Worm (Caenorhabditis elegans): ENCODE results near the gene T23E1.3.
A peak's percentile ranks its signal among the peaks of the same experiment; 100 is the strongest.

Gene T23E1.3

ce11 chrIV:3145587-3145986 lies at the start of gene T23E1.3:
T23E1.3 (plus strand) TSS chrIV:3145887.
- no peak for TF ChIP-seq med-1 (GFP tag; optimal IDR thresholded peaks at IDR 0.05; ENCODE audit: insufficient read depth)
- no peak for TF ChIP-seq ztf-23 (GFP tag; IDR thresholded peaks at IDR 0.05)
- TF ChIP-seq ztf-29 (GFP tag; IDR thresholded peaks at IDR 0.05) = no peak
- no peak for TF ChIP-seq tab-1 (GFP tag; IDR thresholded peaks at IDR 0.05)
- TF ChIP-seq T22C8.4 (GFP tag; IDR thresholded peaks at IDR 0.05) = no peak
- TF ChIP-seq klf-2 (GFP tag; conservative IDR thresholded peaks at IDR 0.05) = no peak
- no peak for TF ChIP-seq ref-1 (GFP tag; conservative IDR thresholded peaks at IDR 0.05)

ce11 chrIV:3095995-3096544 lies 49.6 kb upstream of the T23E1.3 start:
- no peak for TF ChIP-seq T22C8.4 (GFP tag; IDR thresholded peaks at IDR 0.05)
- TF ChIP-seq flt-1 (GFP tag; IDR thresholded peaks at IDR 0.05) = no peak

- TF ChIP-seq klf-2 (GFP tag; conservative IDR thresholded peaks at IDR 0.05) (no peak), tab-1 (GFP tag; IDR thresholded peaks at IDR 0.05) (no peak), ref-1 (GFP tag; conservative IDR thresholded peaks at IDR 0.05) (no peak), ztf-29 (GFP tag; IDR thresholded peaks at IDR 0.05) (no peak)
These were observed 48.7 kb upstream of the T23E1.3 start for ce11 chrIV:3097019-3097418.

ce11 chrIV:3101208-3101607 lies 44.5 kb upstream of the T23E1.3 start:
- TF ChIP-seq klf-2 (GFP tag; conservative IDR thresholded peaks at IDR 0.05) = no peak
- TF ChIP-seq cog-1 (tag; optimal IDR thresholded peaks at IDR 0.05) = no peak

- no peak for TF ChIP-seq ref-1 (GFP tag; conservative IDR thresholded peaks at IDR 0.05)
- no peak for TF ChIP-seq ztf-23 (GFP tag; IDR thresholded peaks at IDR 0.05)
- TF ChIP-seq klf-2 (GFP tag; conservative IDR thresholded peaks at IDR 0.05) = no peak
- no peak for TF ChIP-seq med-1 (GFP tag; optimal IDR thresholded peaks at IDR 0.05; ENCODE audit: insufficient read depth)
- no peak for TF ChIP-seq flt-1 (GFP tag; IDR thresholded peaks at IDR 0.05)
- TF ChIP-seq cog-1 (tag; optimal IDR thresholded peaks at IDR 0.05) = no peak
- no peak for TF ChIP-seq T22C8.4 (GFP tag; IDR thresholded peaks at IDR 0.05)
- no peak for TF ChIP-seq tab-1 (GFP tag; IDR thresholded peaks at IDR 0.05)
- TF ChIP-seq ztf-29 (GFP tag; IDR thresholded peaks at IDR 0.05) = no peak
These were observed 24.6 kb upstream of the T23E1.3 start for ce11 chrIV:3121060-3121459.

ce11 chrIV:3127994-3128393 lies 17.7 kb upstream of the T23E1.3 start:
- TF ChIP-seq med-1 (GFP tag; optimal IDR thresholded peaks at IDR 0.05; ENCODE audit: insufficient read depth) = no peak
- TF ChIP-seq ref-1 (GFP tag; conservative IDR thresholded peaks at IDR 0.05) = no peak
- no peak for TF ChIP-seq klf-2 (GFP tag; conservative IDR thresholded peaks at IDR 0.05)
- TF ChIP-seq ztf-23 (GFP tag; IDR thresholded peaks at IDR 0.05) = no peak
- no peak for TF ChIP-seq cog-1 (tag; optimal IDR thresholded peaks at IDR 0.05)
- no peak for TF ChIP-seq ztf-29 (GFP tag; IDR thresholded peaks at IDR 0.05)
- TF ChIP-seq flt-1 (GFP tag; IDR thresholded peaks at IDR 0.05) = no peak
- no peak for TF ChIP-seq tab-1 (GFP tag; IDR thresholded peaks at IDR 0.05)
- no peak for TF ChIP-seq T22C8.4 (GFP tag; IDR thresholded peaks at IDR 0.05)

- no peak for TF ChIP-seq T22C8.4 (GFP tag; IDR thresholded peaks at IDR 0.05)
- TF ChIP-seq ztf-23 (GFP tag; IDR thresholded peaks at IDR 0.05) = no peak
- TF ChIP-seq ztf-29 (GFP tag; IDR thresholded peaks at IDR 0.05) = no peak
- no peak for TF ChIP-seq klf-2 (GFP tag; conservative IDR thresholded peaks at IDR 0.05)
- no peak for TF ChIP-seq flt-1 (GFP tag; IDR thresholded peaks at IDR 0.05)
These were observed 13.7 kb upstream of the T23E1.3 start for ce11 chrIV:3131871-3132586.

- TF ChIP-seq ztf-23 (GFP tag; IDR thresholded peaks at IDR 0.05) = no peak
- TF ChIP-seq ref-1 (GFP tag; conservative IDR thresholded peaks at IDR 0.05) = no peak
- TF ChIP-seq flt-1 (GFP tag; IDR thresholded peaks at IDR 0.05) = no peak
- no peak for TF ChIP-seq tab-1 (GFP tag; IDR thresholded peaks at IDR 0.05)
- no peak for TF ChIP-seq med-1 (GFP tag; optimal IDR thresholded peaks at IDR 0.05; ENCODE audit: insufficient read depth)
- no peak for TF ChIP-seq T22C8.4 (GFP tag; IDR thresholded peaks at IDR 0.05)
- no peak for TF ChIP-seq cog-1 (tag; optimal IDR thresholded peaks at IDR 0.05)
- TF ChIP-seq ztf-29 (GFP tag; IDR thresholded peaks at IDR 0.05) = no peak
- no peak for TF ChIP-seq klf-2 (GFP tag; conservative IDR thresholded peaks at IDR 0.05)
These were observed 12.4 kb upstream of the T23E1.3 start, which contains the start of gene mca-3 for ce11 chrIV:3133099-3133817. mca-3 (minus strand) TSS chrIV:3133149.

- TF ChIP-seq flt-1 (GFP tag; IDR thresholded peaks at IDR 0.05) = 0 out of 2 replicates have a peak, but pooled peaks have one; percentile 24
- TF ChIP-seq tab-1 (GFP tag; IDR thresholded peaks at IDR 0.05) = no peak
These were observed 10.7 kb upstream of the T23E1.3 start for ce11 chrIV:3135000-3135399.

- TF ChIP-seq T22C8.4 (GFP tag; IDR thresholded peaks at IDR 0.05) = no peak
- TF ChIP-seq flt-1 (GFP tag; IDR thresholded peaks at IDR 0.05) = no peak
- TF ChIP-seq cog-1 (tag; optimal IDR thresholded peaks at IDR 0.05) = no peak
- TF ChIP-seq ref-1 (GFP tag; conservative IDR thresholded peaks at IDR 0.05) = no peak
- no peak for TF ChIP-seq ztf-23 (GFP tag; IDR thresholded peaks at IDR 0.05)
- no peak for TF ChIP-seq ztf-29 (GFP tag; IDR thresholded peaks at IDR 0.05)
- TF ChIP-seq tab-1 (GFP tag; IDR thresholded peaks at IDR 0.05) = no peak
- no peak for TF ChIP-seq med-1 (GFP tag; optimal IDR thresholded peaks at IDR 0.05; ENCODE audit: insufficient read depth)
- TF ChIP-seq klf-2 (GFP tag; conservative IDR thresholded peaks at IDR 0.05) = no peak
These were observed 9.2 kb upstream of the T23E1.3 start for ce11 chrIV:3136493-3136892.

All from whole organism, midembryonic.